Worm (Caenorhabditis elegans): ENCODE results near the gene F22B5.10.

- no peak for TF ChIP-seq let-526 (GFP tag; IDR thresholded peaks at IDR 0.05)
- TF ChIP-seq repo-1 (tag; optimal IDR thresholded peaks at IDR 0.05), result no peak
- no peak for TF ChIP-seq dpl-1 (GFP tag; optimal IDR thresholded peaks at IDR 0.05)
- no peak for TF ChIP-seq hrde-1 (tag; optimal IDR thresholded peaks at IDR 0.05; ENCODE audit: borderline replicate concordance)
- no peak for TF ChIP-seq nfya-2 (GFP tag; IDR thresholded peaks at IDR 0.05)
- no peak for TF ChIP-seq him-1 (tag; optimal IDR thresholded peaks at IDR 0.05)
- TF ChIP-seq lir-1 (GFP tag; conservative IDR thresholded peaks at IDR 0.05), result no peak
- TF ChIP-seq pha-4 (tag; optimal IDR thresholded peaks at IDR 0.05), result no peak
Observed at ce11 chrII:8420775-8421388, 46.1 kb upstream of the F22B5.10 start.

All from whole organism, young adult.